Worm (Caenorhabditis elegans) whole organism, L3 larva: ENCODE measurements around the gene C08E3.1.

ENCODE experiments used
- ama-1 ChIP-seq: fragments of 150-350 bp; optimal IDR thresholded peaks from 2 replicates; lab custom pipeline; 2018
- ceh-28 ChIP-seq: fragments of 150-350 bp; optimal IDR thresholded peaks from 2 replicates; lab custom pipeline; 2014; ENCODE audit warnings: missing biosample characterization, missing genetic modification reagents, missing genetic modification characterization
- lin-15B ChIP-seq: fragments of 150-350 bp; optimal IDR thresholded peaks from 2 replicates; lab custom pipeline; 2014; ENCODE audit warnings: missing biosample characterization, missing genetic modification characterization
- mdl-1 ChIP-seq: fragments of 150-350 bp; optimal IDR thresholded peaks from 2 replicates; lab custom pipeline; 2014; ENCODE audit warnings: missing biosample characterization, missing genetic modification characterization
- nhr-11 ChIP-seq: fragments of 150-350 bp; optimal IDR thresholded peaks from 2 replicates; lab custom pipeline; 2014; ENCODE audit warnings: missing biosample characterization, missing genetic modification characterization
- nhr-23 ChIP-seq: fragments of 150-350 bp; optimal IDR thresholded peaks from 2 replicates; lab custom pipeline; 2014; ENCODE audit warnings: missing biosample characterization, missing genetic modification reagents, missing genetic modification characterization
- nhr-28 ChIP-seq: fragments of 150-350 bp; optimal IDR thresholded peaks from 2 replicates; lab custom pipeline; 2014; ENCODE audit warnings: missing biosample characterization, missing genetic modification characterization
- nhr-67 ChIP-seq: fragments of 150-350 bp; optimal IDR thresholded peaks from 2 replicates; lab custom pipeline; 2014; ENCODE audit warnings: missing biosample characterization, missing genetic modification characterization
- nhr-76 ChIP-seq: fragments of 150-350 bp; sonication (generic microtip); optimal IDR thresholded peaks from 5 replicates; lab custom pipeline; 2014; ENCODE audit warnings: missing biosample characterization, missing genetic modification characterization
- nhr-77 ChIP-seq: fragments of 150-350 bp; optimal IDR thresholded peaks from 2 replicates; lab custom pipeline; 2014; ENCODE audit warnings: missing biosample characterization, missing genetic modification characterization
- pha-4 ChIP-seq: fragments of 150-350 bp; optimal IDR thresholded peaks from 2 replicates; lab custom pipeline; 2014; ENCODE audit warnings: missing biosample characterization, missing genetic modification reagents, missing genetic modification characterization
- pqm-1 ChIP-seq: fragments of 150-350 bp; optimal IDR thresholded peaks from 2 replicates; lab custom pipeline; 2017; ENCODE audit warnings: missing biosample characterization, missing genetic modification characterization, inconsistent platforms
- unc-62 ChIP-seq: fragments of 150-350 bp; sonication (generic microtip); optimal IDR thresholded peaks from 4 replicates; lab custom pipeline; 2014; ENCODE audit warnings: missing biosample characterization, missing genetic modification reagents, missing genetic modification characterization
- zag-1 ChIP-seq: fragments of 150-350 bp; optimal IDR thresholded peaks from 2 replicates; lab custom pipeline; 2014; ENCODE audit warnings: missing biosample characterization, missing genetic modification characterization

- TF ChIP-seq zag-1 (tag; lab: Kevin White, UChicago) (no peak), nhr-77 (tag; lab: Kevin White, UChicago) (no peak), pha-4 (tag; lab: Kevin White, UChicago) (no peak), nhr-76 (tag; lab: Kevin White, UChicago) (no peak), ceh-28 (no peak), nhr-67 (tag; lab: Kevin White, UChicago) (no peak), mdl-1 (no peak), ama-1 (no peak), unc-62 (GFP tag; lab: Kevin White, UChicago) (no peak), nhr-23 (tag; lab: Kevin White, UChicago) (no peak), pqm-1 (tag; lab: Kevin White, UChicago) (no peak), nhr-28 (tag; lab: Kevin White, UChicago) (no peak), lin-15B (tag; lab: Kevin White, UChicago) (no peak), nhr-11 (tag; lab: Kevin White, UChicago) (no peak)
Observed at ce11 chrII:1646199-1646598, 12.6 kb downstream of the C08E3.1 start, which contains the start of gene ZC204.17.
